Worm (Caenorhabditis elegans) whole organism, L3 larva: Measurements from ENCODE around the gene W02D7.4.

ENCODE experiments used
- ZK546.5 ChIP-seq: sonication (generic microtip); optimal IDR thresholded peaks from 2 replicates; lab custom pipeline; 2017; ENCODE audit warnings: missing biosample characterization, missing genetic modification characterization
- aly-2 ChIP-seq: fragments of 150-350 bp; optimal IDR thresholded peaks from 2 replicates; lab custom pipeline; 2014; ENCODE audit warnings: missing biosample characterization, missing genetic modification characterization
- ama-1 ChIP-seq: fragments of 150-350 bp; optimal IDR thresholded peaks from 2 replicates; lab custom pipeline; 2018
- ceh-28 ChIP-seq: fragments of 150-350 bp; optimal IDR thresholded peaks from 2 replicates; lab custom pipeline; 2014; ENCODE audit warnings: missing biosample characterization, missing genetic modification reagents, missing genetic modification characterization
- ceh-9 ChIP-seq: sonication (generic microtip); optimal IDR thresholded peaks from 2 replicates; lab custom pipeline; 2018; ENCODE audit warnings: missing biosample characterization, missing genetic modification characterization
- egl-27 ChIP-seq: sonication (generic microtip); optimal IDR thresholded peaks from 4 replicates; lab custom pipeline; 2017; ENCODE audit warnings: missing biosample characterization, missing genetic modification reagents, missing genetic modification characterization
- egl-5 ChIP-seq: fragments of 150-350 bp; optimal IDR thresholded peaks from 2 replicates; lab custom pipeline; 2017; ENCODE audit warnings: missing biosample characterization, missing genetic modification reagents, missing genetic modification characterization, inconsistent platforms
- elt-3 ChIP-seq, 3 experiments: fragments of 150-350 bp in 1 of 3; sonication (generic microtip) in 2 of 3; optimal IDR thresholded peaks; 2 replicates in 2 of 3; 4 replicates in 1 of 3; lab custom pipeline; 2014 to 2017; ENCODE audit warnings: missing biosample characterization in 3 of 3, missing genetic modification characterization in 3 of 3
- eor-1 ChIP-seq, 2 experiments: fragments of 150-350 bp; optimal IDR thresholded peaks; 2 replicates each; lab custom pipeline; 2014 to 2018; ENCODE audit warnings: missing biosample characterization in 2 of 2, missing genetic modification characterization in 2 of 2
- fkh-10 ChIP-seq: sonication (generic microtip); optimal IDR thresholded peaks from 2 replicates; lab custom pipeline; 2017; ENCODE audit warnings: missing biosample characterization, missing genetic modification reagents, missing genetic modification characterization
- fkh-2 ChIP-seq: fragments of 150-350 bp; optimal IDR thresholded peaks from 2 replicates; lab custom pipeline; 2014; ENCODE audit warnings: missing biosample characterization, missing genetic modification reagents, missing genetic modification characterization
- fos-1 ChIP-seq: fragments of 150-350 bp; optimal IDR thresholded peaks from 2 replicates; lab custom pipeline; 2014; ENCODE audit warnings: missing biosample characterization, missing genetic modification characterization
- hmg-11 ChIP-seq: sonication (generic microtip); optimal IDR thresholded peaks from 2 replicates; lab custom pipeline; 2016; ENCODE audit warnings: missing genetic modification characterization, missing compliant biosample characterization
- jun-1 ChIP-seq: fragments of 150-350 bp; optimal IDR thresholded peaks from 2 replicates; lab custom pipeline; 2014; ENCODE audit warnings: missing biosample characterization, missing genetic modification reagents, missing genetic modification characterization
- lin-15B ChIP-seq: fragments of 150-350 bp; optimal IDR thresholded peaks from 2 replicates; lab custom pipeline; 2014; ENCODE audit warnings: missing biosample characterization, missing genetic modification characterization
- lin-39 ChIP-seq: fragments of 150-350 bp; optimal IDR thresholded peaks from 2 replicates; lab custom pipeline; 2018; ENCODE audit warnings: missing biosample characterization, missing genetic modification reagents, missing genetic modification characterization
- lsy-12 ChIP-seq: sonication (generic microtip); optimal IDR thresholded peaks from 2 replicates; lab custom pipeline; 2016; ENCODE audit warnings: mild to moderate bottlenecking, missing genetic modification characterization, missing compliant biosample characterization
- mml-1 ChIP-seq: fragments of 150-350 bp; sonication (generic microtip); optimal IDR thresholded peaks from 3 replicates; lab custom pipeline; 2014; ENCODE audit warnings: missing biosample characterization, missing genetic modification characterization
- nhr-11 ChIP-seq: fragments of 150-350 bp; optimal IDR thresholded peaks from 2 replicates; lab custom pipeline; 2014; ENCODE audit warnings: missing biosample characterization, missing genetic modification characterization
- nhr-23 ChIP-seq: fragments of 150-350 bp; optimal IDR thresholded peaks from 2 replicates; lab custom pipeline; 2014; ENCODE audit warnings: missing biosample characterization, missing genetic modification reagents, missing genetic modification characterization
- nhr-237 ChIP-seq: fragments of 150-350 bp; optimal IDR thresholded peaks from 2 replicates; lab custom pipeline; 2014; ENCODE audit warnings: missing biosample characterization, missing genetic modification characterization
- nhr-43 ChIP-seq: sonication (generic microtip); optimal IDR thresholded peaks from 2 replicates; lab custom pipeline; 2016; ENCODE audit warnings: mild to moderate bottlenecking, missing genetic modification characterization, missing compliant biosample characterization; ENCODE audit not compliant: poor library complexity, severe bottlenecking
- nhr-67 ChIP-seq: fragments of 150-350 bp; optimal IDR thresholded peaks from 2 replicates; lab custom pipeline; 2014; ENCODE audit warnings: missing biosample characterization, missing genetic modification characterization
- nhr-76 ChIP-seq: fragments of 150-350 bp; sonication (generic microtip); optimal IDR thresholded peaks from 5 replicates; lab custom pipeline; 2014; ENCODE audit warnings: missing biosample characterization, missing genetic modification characterization
- nhr-77 ChIP-seq: fragments of 150-350 bp; optimal IDR thresholded peaks from 2 replicates; lab custom pipeline; 2014; ENCODE audit warnings: missing biosample characterization, missing genetic modification characterization
- pha-4 ChIP-seq: fragments of 150-350 bp; optimal IDR thresholded peaks from 2 replicates; lab custom pipeline; 2014; ENCODE audit warnings: missing biosample characterization, missing genetic modification reagents, missing genetic modification characterization
- pqm-1 ChIP-seq: fragments of 150-350 bp; optimal IDR thresholded peaks from 2 replicates; lab custom pipeline; 2017; ENCODE audit warnings: missing biosample characterization, missing genetic modification characterization, inconsistent platforms
- sea-2 ChIP-seq: fragments of 150-350 bp; sonication (generic microtip); optimal IDR thresholded peaks from 4 replicates; lab custom pipeline; 2014; ENCODE audit warnings: missing biosample characterization, missing genetic modification reagents, missing genetic modification characterization
- snpc-4 ChIP-seq: fragments of 150-350 bp; optimal IDR thresholded peaks from 2 replicates; lab custom pipeline; 2014; ENCODE audit warnings: missing biosample characterization, missing genetic modification characterization
- tbx-2 ChIP-seq: sonication (generic microtip); optimal IDR thresholded peaks from 2 replicates; lab custom pipeline; 2016; ENCODE audit warnings: mild to moderate bottlenecking, missing genetic modification characterization, missing compliant biosample characterization
- zag-1 ChIP-seq: fragments of 150-350 bp; optimal IDR thresholded peaks from 2 replicates; lab custom pipeline; 2014; ENCODE audit warnings: missing biosample characterization, missing genetic modification characterization
- ztf-11 ChIP-seq: fragments of 150-350 bp; optimal IDR thresholded peaks from 2 replicates; lab custom pipeline; 2014; ENCODE audit warnings: missing biosample characterization, missing genetic modification characterization
- ztf-4 ChIP-seq: fragments of 150-350 bp; optimal IDR thresholded peaks from 2 replicates; lab custom pipeline; 2014; ENCODE audit warnings: missing biosample characterization, missing genetic modification characterization

The W02D7.4 gene

DNA sequence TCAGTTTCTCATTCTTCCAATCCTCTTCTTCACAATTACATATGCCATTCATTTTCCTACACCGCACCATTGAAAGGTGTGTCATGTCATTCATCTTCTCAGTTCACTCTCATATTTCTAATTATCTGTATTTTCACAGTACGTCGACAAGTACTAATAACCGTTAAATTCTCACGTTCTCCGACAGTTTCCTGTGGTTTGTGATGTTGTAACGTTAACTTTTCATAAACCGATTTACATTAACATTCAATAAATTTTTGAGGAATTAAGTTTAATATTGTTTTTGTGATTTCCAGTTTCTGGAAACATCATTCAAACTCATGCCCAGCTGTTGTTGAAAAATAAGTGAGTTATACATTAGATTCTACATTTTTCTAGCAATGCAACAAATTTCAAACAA, 37.0 kb upstream of the W02D7.4 start, which contains the start of gene tmd-2:
Gene tmd-2 (plus strand): TSS at position 301 of the 400 bp plus-strand sequence.
- no peak for TF ChIP-seq ceh-28 (tag; lab: Kevin White, UChicago)
- TF ChIP-seq aly-2 (tag; lab: Kevin White, UChicago): no peak
- no peak for TF ChIP-seq lsy-12 (tag; lab: Kevin White, UChicago)
- TF ChIP-seq fkh-10: no peak
- TF ChIP-seq lin-39: no peak
- no peak for TF ChIP-seq egl-27 (tag; lab: Kevin White, UChicago)
- no peak for TF ChIP-seq ztf-11 (tag; lab: Kevin White, UChicago)
- no peak for TF ChIP-seq nhr-43 (tag; lab: Kevin White, UChicago)
- TF ChIP-seq ama-1 (lab: Kevin White, UChicago): no peak
- TF ChIP-seq ZK546.5 (tag; lab: Kevin White, UChicago): no peak
- TF ChIP-seq, all 47 proteins: peak for 0

DNA sequence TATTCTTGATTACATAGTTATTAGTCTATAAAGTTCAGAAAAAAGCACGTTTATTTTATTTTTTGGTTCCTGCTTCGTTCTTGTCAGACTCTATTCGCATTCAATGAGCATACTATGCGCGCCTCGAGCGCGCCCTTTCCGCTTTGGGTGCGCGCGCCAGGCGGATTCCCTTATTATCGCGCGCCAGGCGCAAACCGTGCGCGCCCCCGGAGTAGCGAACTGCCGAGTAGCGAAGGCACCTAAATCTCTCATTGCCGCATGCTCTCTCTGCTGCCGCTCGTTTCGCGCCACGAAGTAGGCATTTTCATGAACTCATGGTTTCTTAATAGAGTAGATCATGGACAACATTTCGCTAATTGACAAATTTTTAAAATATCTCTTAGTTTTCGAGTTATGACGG, 29.7 kb upstream of the W02D7.4 start:
- no peak for TF ChIP-seq pqm-1 (tag; lab: Kevin White, UChicago)
- TF ChIP-seq nhr-67 (tag; lab: Kevin White, UChicago): no peak
- TF ChIP-seq ztf-4: no peak
- TF ChIP-seq sea-2 (GFP tag; lab: Kevin White, UChicago): no peak
- no peak for TF ChIP-seq nhr-77 (tag; lab: Kevin White, UChicago)
- no peak for TF ChIP-seq ceh-9 (tag; lab: Kevin White, UChicago)
- no peak for TF ChIP-seq hmg-11

DNA sequence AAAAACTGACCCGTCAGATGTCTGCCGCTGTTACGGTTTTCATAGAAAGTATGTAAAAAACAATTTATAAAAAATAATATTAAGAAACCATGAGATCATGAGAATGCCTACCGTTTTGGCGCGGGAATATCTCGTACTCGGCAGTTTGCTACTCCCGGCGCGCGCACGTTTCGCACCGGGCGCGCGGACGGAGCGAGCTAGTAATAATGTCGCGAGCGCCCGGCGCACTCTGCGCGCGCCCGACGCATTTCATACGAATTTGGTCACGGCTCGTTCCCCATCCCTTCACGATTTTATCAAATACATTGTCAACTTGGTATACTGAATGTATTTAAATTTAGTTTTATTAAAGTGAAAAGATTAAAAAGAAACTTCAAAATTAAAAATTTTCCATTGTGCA, 28.5 kb upstream of the W02D7.4 start:
- TF ChIP-seq zag-1 (tag; lab: Kevin White, UChicago) (no peak), nhr-76 (tag; lab: Kevin White, UChicago) (no peak), nhr-23 (no peak), nhr-11 (tag; lab: Kevin White, UChicago) (no peak), tbx-2 (tag; lab: Kevin White, UChicago) (no peak), fos-1 (tag; lab: Kevin White, UChicago) (no peak), mml-1 (tag; lab: Kevin White, UChicago) (no peak), nhr-77 (tag; lab: Kevin White, UChicago) (no peak), sea-2 (GFP tag; lab: Kevin White, UChicago) (no peak), ceh-28 (tag; lab: Kevin White, UChicago) (no peak), nhr-237 (tag; lab: Kevin White, UChicago) (no peak), pqm-1 (tag; lab: Kevin White, UChicago) (no peak), lin-15B (no peak), hmg-11 (no peak), jun-1 (tag; lab: Kevin White, UChicago) (no peak)

DNA sequence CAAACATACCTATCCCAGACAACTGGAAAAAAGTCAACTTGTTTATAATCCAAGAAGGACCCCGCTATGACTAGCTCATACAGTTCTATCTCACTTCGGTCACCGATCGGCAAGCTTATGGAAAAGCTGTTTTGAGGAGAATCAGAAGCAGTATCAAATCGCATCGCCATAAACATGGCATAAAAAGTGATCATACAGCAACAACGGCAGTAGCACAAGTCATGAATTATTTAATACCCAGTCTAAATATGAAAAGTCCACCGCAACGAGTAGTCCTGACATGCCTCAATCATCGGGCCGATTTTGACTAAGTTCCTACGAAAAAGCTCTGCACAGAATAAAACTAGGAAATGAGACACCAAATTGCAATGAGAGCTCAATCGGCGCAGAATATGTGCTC, 26.1 kb upstream of the W02D7.4 start:
- TF ChIP-seq sea-2 (GFP tag; lab: Kevin White, UChicago) (no peak), nhr-11 (tag; lab: Kevin White, UChicago) (no peak), ama-1 (lab: Kevin White, UChicago) (no peak)

DNA sequence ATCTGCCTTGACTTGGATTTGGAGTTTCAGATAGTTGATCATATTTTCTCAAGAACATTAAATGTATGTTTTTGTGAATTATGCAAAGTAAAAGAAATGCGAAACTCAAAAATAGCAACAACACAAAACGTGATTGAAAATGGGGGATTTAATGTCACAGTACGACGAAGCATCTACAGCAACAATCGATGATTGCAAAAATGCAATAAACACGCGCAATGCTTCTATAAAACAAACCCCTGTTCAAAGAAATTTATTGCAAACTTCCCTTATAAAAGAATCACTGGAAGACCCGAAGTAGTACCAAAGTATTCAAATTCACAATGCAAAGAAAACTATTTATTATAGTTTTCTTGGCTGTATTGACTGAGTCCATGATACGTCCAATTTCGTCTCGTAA, 20.7 kb upstream of the W02D7.4 start, which contains the start of gene clec-219:
Gene clec-219 (plus strand): TSS at position 301 of the 400 bp plus-strand sequence.
- TF ChIP-seq tbx-2 (tag; lab: Kevin White, UChicago) (no peak), elt-3 (tag; optimal IDR thresholded peaks at IDR 0.05; lab: Kevin White, UChicago) (no peak), egl-5 (no peak), lin-15B (no peak), egl-27 (tag; lab: Kevin White, UChicago) (no peak), pha-4 (tag; lab: Kevin White, UChicago) (no peak), eor-1 (tag; optimal IDR thresholded peaks at IDR 0.05; lab: Kevin White, UChicago) (no peak), ceh-9 (tag; lab: Kevin White, UChicago) (no peak), jun-1 (tag; lab: Kevin White, UChicago) (no peak), sea-2 (GFP tag; lab: Kevin White, UChicago) (no peak), mml-1 (tag; lab: Kevin White, UChicago) (no peak), fkh-2 (tag; lab: Kevin White, UChicago) (no peak), ztf-4 (no peak), nhr-237 (tag; lab: Kevin White, UChicago) (no peak), snpc-4 (tag; lab: Kevin White, UChicago) (no peak), lin-39 (no peak), aly-2 (tag; lab: Kevin White, UChicago) (no peak), nhr-77 (tag; lab: Kevin White, UChicago) (no peak)
